Worm (Caenorhabditis elegans): ENCODE results near the gene ucp-4.
A peak's percentile ranks its signal among the peaks of the same experiment; 100 is the strongest.

DNA sequence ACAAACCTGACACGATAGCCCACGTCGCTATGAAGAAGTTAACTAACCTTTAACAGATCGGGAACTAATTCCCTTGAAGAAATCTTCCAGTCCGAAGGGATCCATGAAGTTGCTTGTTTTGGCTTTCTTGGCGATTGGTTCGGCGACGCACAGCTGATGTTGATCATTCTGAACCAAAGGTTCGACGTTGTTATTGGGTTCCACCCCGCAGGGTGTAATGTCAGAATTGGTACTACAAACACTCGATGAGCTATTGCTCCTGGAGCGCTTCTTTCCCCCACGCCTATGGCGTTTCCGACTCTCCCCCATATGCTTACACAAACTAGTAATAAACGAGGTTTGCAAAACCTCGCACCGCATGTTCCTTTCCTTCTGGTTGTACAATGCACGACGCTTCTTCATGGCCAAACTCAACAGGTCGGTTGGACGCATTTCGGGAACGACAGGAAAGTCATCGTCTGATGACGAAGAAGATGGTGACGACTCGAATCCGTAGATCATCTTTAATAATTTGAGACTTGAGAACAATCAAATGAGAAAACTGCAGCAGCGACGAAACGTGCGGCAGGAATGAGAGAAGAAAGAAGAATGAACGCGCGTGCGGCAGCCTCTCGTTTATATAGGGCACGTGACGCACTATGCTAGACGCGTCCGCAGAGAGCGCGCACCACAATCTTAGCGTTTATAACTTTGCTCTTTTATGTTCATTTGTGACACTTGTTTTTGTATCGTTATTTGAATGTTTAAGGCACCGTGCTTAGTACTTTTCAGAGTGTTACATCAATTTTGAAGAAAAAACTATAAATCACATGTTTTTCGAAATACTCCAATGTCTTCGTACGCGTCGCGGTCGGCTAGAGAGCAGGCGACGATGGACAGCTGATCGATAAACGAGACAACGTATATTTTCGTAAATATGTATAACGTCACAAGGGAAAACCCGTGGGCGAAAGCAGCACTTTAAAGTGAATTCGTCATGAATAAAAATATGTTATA, 9.8 kb downstream of the ucp-4 start, which contains the start of gene tos-1:
- 0 out of 2 replicates have a peak, but pooled peaks have one; percentile 45 for TF ChIP-seq scrt-1 (GFP tag; IDR thresholded peaks at IDR 0.05)
- TF ChIP-seq ama-1 (optimal IDR thresholded peaks at IDR 0.05): peak; percentile 99
- TF ChIP-seq tbx-11 (GFP tag; IDR thresholded peaks at IDR 0.05): peak; percentile 62
- TF ChIP-seq flt-1 (GFP tag; IDR thresholded peaks at IDR 0.05): peak; percentile 64
- peak; percentile 70 for TF ChIP-seq ceh-36 (tag; optimal IDR thresholded peaks at IDR 0.05)
- peak; percentile 70 for TF ChIP-seq aly-1 (tag; optimal IDR thresholded peaks at IDR 0.05)
- TF ChIP-seq ets-7 (tag; optimal IDR thresholded peaks at IDR 0.05): peak; percentile 54
- TF ChIP-seq tra-4 (tag; optimal IDR thresholded peaks at IDR 0.05): peak; percentile 52
- peak; percentile 57 for TF ChIP-seq hnd-1 (tag; optimal IDR thresholded peaks at IDR 0.05)
- TF ChIP-seq sea-1 (GFP tag; conservative IDR thresholded peaks at IDR 0.05): peak; percentile 62; the same call in 1 of the 2 replicates
- peak; percentile 86 for TF ChIP-seq hmg-4 (GFP tag; optimal IDR thresholded peaks at IDR 0.05)
- peak; percentile 62 for TF ChIP-seq B0310.2 (tag; optimal IDR thresholded peaks at IDR 0.05)
- peak; percentile 66 for TF ChIP-seq hmbx-1 (tag; optimal IDR thresholded peaks at IDR 0.05)
